Worm (Caenorhabditis elegans): ENCODE measurements around the gene nars-2.

DNA sequence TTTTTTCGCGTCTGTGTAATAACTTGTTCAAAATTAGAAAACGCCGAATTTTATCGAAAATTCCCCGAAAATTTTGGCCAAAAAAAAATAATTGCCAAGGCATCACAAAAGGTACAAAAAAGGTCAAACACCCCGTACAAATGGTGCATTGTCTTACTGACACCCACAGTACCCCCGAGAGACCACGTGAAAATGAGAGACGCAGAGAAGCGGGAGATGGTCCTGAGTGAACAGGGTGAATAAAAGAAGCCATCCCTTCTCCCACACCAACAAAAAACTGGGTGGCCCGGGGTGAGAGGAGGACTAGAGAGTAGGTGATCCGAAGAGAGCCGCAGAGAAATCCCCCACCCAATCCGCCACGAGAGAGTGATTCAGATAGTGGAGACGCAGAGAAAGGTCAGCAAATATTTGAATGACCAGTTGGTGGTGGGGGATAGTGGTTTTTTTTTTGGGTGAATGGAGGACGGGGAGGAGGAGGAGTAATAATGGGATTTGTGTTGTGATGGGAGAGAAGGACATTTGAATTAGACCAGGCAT is 19.2 kb downstream of the nars-2 start:
- TF ChIP-seq peb-1 (tag; optimal IDR thresholded peaks at IDR 0.05) = no peak
- TF ChIP-seq nhr-129 (tag; optimal IDR thresholded peaks at IDR 0.05) = no peak
- no peak for TF ChIP-seq nhr-25 (tag; optimal IDR thresholded peaks at IDR 0.05)
- TF ChIP-seq lin-13 (GFP tag; optimal IDR thresholded peaks at IDR 0.05) = no peak
- no peak for TF ChIP-seq ZK546.5 (tag; optimal IDR thresholded peaks at IDR 0.05)
- TF ChIP-seq lin-39 (tag; optimal IDR thresholded peaks at IDR 0.05) = no peak
- TF ChIP-seq unc-39 (tag; optimal IDR thresholded peaks at IDR 0.05) = no peak
- no peak for TF ChIP-seq R02D3.7 (tag; optimal IDR thresholded peaks at IDR 0.05)
- TF ChIP-seq aly-2 (tag; optimal IDR thresholded peaks at IDR 0.05) = no peak
